Worm (Caenorhabditis elegans): ENCODE results near the gene srm-6.

srm-6 gene

ce11 chrV:14366487-14366962, 29.8 kb downstream of the srm-6 start:
- TF ChIP-seq sdc-2 (tag; optimal IDR thresholded peaks at IDR 0.05) (peak; percentile 2), ref-2 (tag; optimal IDR thresholded peaks at IDR 0.05) (peak; percentile 15), zip-5 (tag; optimal IDR thresholded peaks at IDR 0.05) (no peak), C08G9.2 (tag; optimal IDR thresholded peaks at IDR 0.05) (peak; percentile 42), mec-3 (tag; optimal IDR thresholded peaks at IDR 0.05; ENCODE audit: borderline replicate concordance) (peak; percentile 55), dmd-4 (tag; optimal IDR thresholded peaks at IDR 0.05; ENCODE audit: borderline replicate concordance) (peak; percentile 1), ama-1 (optimal IDR thresholded peaks at IDR 0.05) (no peak), ceh-24 (tag; optimal IDR thresholded peaks at IDR 0.05) (no peak)

DNA sequence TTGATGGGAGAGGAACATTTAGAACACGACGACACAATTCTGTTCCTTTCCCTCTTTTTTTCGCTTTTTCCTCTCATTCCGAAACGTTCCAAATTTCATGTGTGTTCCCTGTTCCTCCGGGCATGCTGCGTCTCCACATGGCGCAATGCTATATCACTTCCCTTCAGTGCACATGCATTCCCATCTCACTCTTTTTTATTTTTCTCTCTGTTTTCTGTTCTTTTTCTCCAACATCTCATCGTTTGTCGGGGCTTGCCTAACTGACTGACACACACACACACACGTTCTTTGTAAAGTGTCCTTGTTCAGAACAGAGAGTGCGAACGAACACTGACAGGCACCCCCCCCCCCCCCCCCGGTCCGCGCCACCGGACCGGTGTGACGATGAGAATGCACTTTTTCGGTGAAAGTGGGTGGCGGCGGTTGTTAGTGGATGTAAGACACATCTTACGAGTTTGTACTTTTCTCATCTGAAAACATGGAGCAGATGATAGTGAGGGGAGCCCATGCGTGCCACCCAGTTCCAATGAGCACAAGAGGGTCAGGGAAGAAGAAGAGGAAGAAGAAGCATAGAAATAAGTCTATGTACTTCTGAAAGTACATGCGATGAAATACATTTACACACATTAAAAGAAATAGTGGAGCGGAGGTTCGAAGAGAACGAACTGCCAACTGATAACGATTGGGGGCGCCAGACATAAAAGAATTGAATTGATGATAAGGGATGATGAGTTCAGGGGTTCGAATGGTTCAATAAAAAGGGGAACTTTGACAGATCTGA, 31.7 kb downstream of the srm-6 start:
- no peak for TF ChIP-seq ttx-3 (tag; optimal IDR thresholded peaks at IDR 0.05)
- no peak for TF ChIP-seq nhr-11 (tag; optimal IDR thresholded peaks at IDR 0.05)
- no peak for TF ChIP-seq unc-3 (GFP tag; conservative IDR thresholded peaks at IDR 0.05)
- TF ChIP-seq unc-3 (tag; optimal IDR thresholded peaks at IDR 0.05), result no peak
- no peak for TF ChIP-seq hlh-13 (GFP tag; optimal IDR thresholded peaks at IDR 0.05)
- TF ChIP-seq dmd-4 (tag; optimal IDR thresholded peaks at IDR 0.05; ENCODE audit: borderline replicate concordance), result no peak
- TF ChIP-seq C08G9.2 (tag; optimal IDR thresholded peaks at IDR 0.05), result no peak
- no peak for TF ChIP-seq ceh-45 (GFP tag; IDR thresholded peaks at IDR 0.05)

DNA sequence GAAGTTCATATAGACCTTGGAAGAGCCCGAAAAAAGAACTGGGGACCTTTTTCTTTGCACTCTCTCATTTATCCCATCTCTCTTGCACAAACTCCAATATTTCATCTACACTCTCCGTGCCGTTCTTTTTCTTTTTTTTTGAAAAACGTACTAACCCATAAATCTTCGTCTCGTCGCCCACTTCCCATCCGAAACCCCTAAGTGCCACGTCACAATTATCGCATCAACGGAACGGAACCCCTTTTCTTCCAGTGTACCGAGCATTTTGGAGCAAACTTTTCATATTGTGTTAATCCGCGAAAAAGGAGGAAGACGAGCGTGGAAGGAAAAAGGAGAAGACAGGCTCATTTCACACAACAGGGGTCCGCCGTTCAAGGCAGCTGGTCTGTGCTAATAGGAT, 32.7 kb downstream of the srm-6 start:
- TF ChIP-seq fkh-10 (GFP tag; optimal IDR thresholded peaks at IDR 0.05) (no peak), sox-2 (GFP tag; IDR thresholded peaks at IDR 0.05) (no peak), ceh-14 (tag; optimal IDR thresholded peaks at IDR 0.05) (no peak), odd-2 (tag; optimal IDR thresholded peaks at IDR 0.05) (no peak), ceh-18 (tag; optimal IDR thresholded peaks at IDR 0.05) (no peak), dve-1 (tag; optimal IDR thresholded peaks at IDR 0.05) (no peak), eyg-1 (tag; optimal IDR thresholded peaks at IDR 0.05) (no peak), ttx-3 (tag; optimal IDR thresholded peaks at IDR 0.05) (no peak), dmd-4 (tag; optimal IDR thresholded peaks at IDR 0.05; ENCODE audit: borderline replicate concordance) (no peak), F13H6.1 (tag; optimal IDR thresholded peaks at IDR 0.05) (no peak), lin-11 (tag; optimal IDR thresholded peaks at IDR 0.05) (no peak), lim-6 (tag; optimal IDR thresholded peaks at IDR 0.05) (no peak), rnt-1 (tag; optimal IDR thresholded peaks at IDR 0.05) (no peak), fax-1 (tag; optimal IDR thresholded peaks at IDR 0.05) (no peak), madf-2 (tag; optimal IDR thresholded peaks at IDR 0.05) (no peak)

DNA sequence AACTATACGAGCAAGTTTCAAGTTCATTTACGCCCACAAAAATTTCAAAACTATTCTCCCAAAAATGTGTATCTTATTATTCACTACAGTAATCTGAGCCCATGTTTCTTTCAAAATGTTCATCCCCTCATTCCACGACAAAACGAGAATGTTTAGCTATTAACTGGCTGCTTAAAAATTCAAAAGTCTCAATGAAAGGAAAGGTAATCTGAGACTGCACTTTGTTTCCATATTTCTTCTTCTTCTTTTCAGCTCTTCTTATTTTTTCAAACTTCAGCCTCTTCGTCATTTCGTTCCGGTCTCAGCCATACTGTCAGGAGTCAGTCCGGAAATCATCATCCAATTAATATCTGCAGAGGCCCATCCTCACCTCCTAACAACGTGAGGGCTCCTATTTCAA, 36.0 kb downstream of the srm-6 start, which contains the start of gene unc-39:
Gene unc-39 (plus strand): TSS at position 301 of the 400 bp plus-strand sequence.
- TF ChIP-seq ceh-34 (tag; optimal IDR thresholded peaks at IDR 0.05) (no peak), ets-4 (tag; optimal IDR thresholded peaks at IDR 0.05) (no peak), hlh-8 (tag; optimal IDR thresholded peaks at IDR 0.05) (no peak), ceh-18 (tag; optimal IDR thresholded peaks at IDR 0.05) (no peak)

DNA sequence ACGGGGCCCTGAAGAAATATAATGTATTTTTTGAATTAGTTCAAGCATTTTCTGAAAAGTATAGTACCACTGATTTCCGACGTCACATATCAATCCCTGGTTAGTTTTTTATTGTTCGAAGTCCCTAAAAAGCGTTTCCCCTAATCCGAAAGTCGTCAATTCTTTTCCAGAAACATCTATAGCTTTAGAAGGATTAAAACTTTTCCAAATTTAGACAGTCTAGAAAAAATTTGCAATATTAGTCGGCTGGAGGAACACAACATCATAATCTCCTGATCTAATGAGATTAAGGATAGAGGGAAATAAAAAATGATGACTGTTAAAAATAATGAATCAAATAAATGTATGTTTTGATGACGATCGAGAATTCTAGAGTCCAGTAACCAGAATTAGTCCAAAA, 41.3 kb downstream of the srm-6 start:
- TF ChIP-seq sdc-2 (tag; optimal IDR thresholded peaks at IDR 0.05) (no peak), ama-1 (optimal IDR thresholded peaks at IDR 0.05) (no peak), hlh-30 (tag; optimal IDR thresholded peaks at IDR 0.05; ENCODE audit: insufficient read depth) (no peak), T23F11.4 (GFP tag; optimal IDR thresholded peaks at IDR 0.05) (no peak), ceh-19 (GFP tag; optimal IDR thresholded peaks at IDR 0.05) (no peak), unc-3 (GFP tag; conservative IDR thresholded peaks at IDR 0.05) (no peak), unc-3 (tag; optimal IDR thresholded peaks at IDR 0.05) (no peak)
